Worm (Caenorhabditis elegans) whole organism, L4 larva: ENCODE results near the gene spo-11.

Experiments used
- D1046.2 ChIP-seq: fragments of 200-800 bp; sonication (Bioruptor generic); IDR thresholded peaks from 2 replicates; pipeline ENCODE4 v1.3.6; 2022; ENCODE audit warnings: missing genetic modification characterization, missing compliant biosample characterization
- T26A8.4 ChIP-seq: fragments of 200-800 bp; sonication (Bioruptor generic); IDR thresholded peaks from 2 replicates; pipeline ENCODE4 v1.3.6; 2022; ENCODE audit warnings: missing genetic modification characterization, missing compliant biosample characterization
- Y5F2A.4 ChIP-seq: fragments of 200-800 bp; sonication (Bioruptor generic); optimal IDR thresholded peaks from 2 replicates; lab custom pipeline; 2018; ENCODE audit warnings: mild to moderate bottlenecking, missing genetic modification characterization, missing compliant biosample characterization
- ZK546.5 ChIP-seq, 2 experiments: sonication (generic microtip); optimal IDR thresholded peaks; 2 replicates each; lab custom pipeline; 2017; ENCODE audit warnings: missing biosample characterization in 2 of 2, missing genetic modification characterization in 2 of 2
- arid-1 ChIP-seq: fragments of 200-800 bp; sonication (Bioruptor generic); conservative IDR thresholded peaks from 2 replicates; pipeline ENCODE4 v1.3.6; 2022; ENCODE audit warnings: missing genetic modification reagents, missing genetic modification characterization, missing compliant biosample characterization
- ceh-20 ChIP-seq: fragments of 200-800 bp; sonication (Bioruptor generic); IDR thresholded peaks from 2 replicates; pipeline ENCODE4 v1.3.6; 2022; ENCODE audit warnings: missing genetic modification reagents, missing genetic modification characterization, missing compliant biosample characterization
- ctbp-1 ChIP-seq: fragments of 200-800 bp; sonication (Bioruptor generic); IDR thresholded peaks from 2 replicates; pipeline ENCODE4 v1.3.6; 2022; ENCODE audit warnings: missing genetic modification reagents, missing genetic modification characterization, missing compliant biosample characterization
- daf-16 ChIP-seq, 3 experiments: sonication (generic microtip); optimal IDR thresholded peaks; 2 replicates each; lab custom pipeline; 2016 to 2017; ENCODE audit warnings: missing genetic modification characterization in 3 of 3, missing genetic modification reagents in 3 of 3, mild to moderate bottlenecking in 2 of 3, missing compliant biosample characterization in 2 of 3, missing biosample characterization in 1 of 3, moderate library complexity in 1 of 3
- daf-19 ChIP-seq: fragments of 200-800 bp; sonication (Bioruptor generic); conservative IDR thresholded peaks from 2 replicates; pipeline ENCODE4 v1.3.6; 2022; ENCODE audit warnings: missing genetic modification characterization, missing compliant biosample characterization
- dmd-6 ChIP-seq: fragments of 200-800 bp; sonication (Bioruptor generic); IDR thresholded peaks from 2 replicates; pipeline ENCODE4 v1.3.6; 2022; ENCODE audit warnings: missing genetic modification reagents, missing genetic modification characterization, missing compliant biosample characterization
- dpl-1 ChIP-seq: fragments of 150-350 bp; optimal IDR thresholded peaks from 2 replicates; lab custom pipeline; 2014; ENCODE audit warnings: missing biosample characterization, missing genetic modification reagents, missing genetic modification characterization
- dve-1 ChIP-seq: sonication (generic microtip); optimal IDR thresholded peaks from 2 replicates; lab custom pipeline; 2017; ENCODE audit warnings: antibody characterized with exemption, mild to moderate bottlenecking, missing genetic modification characterization, missing compliant biosample characterization; ENCODE audit not compliant: insufficient read depth
- fkh-10 ChIP-seq: fragments of 150-350 bp; optimal IDR thresholded peaks from 2 replicates; lab custom pipeline; 2014; ENCODE audit warnings: missing biosample characterization, missing genetic modification reagents, missing genetic modification characterization
- gei-8 ChIP-seq: fragments of 200-800 bp; sonication (Bioruptor generic); optimal IDR thresholded peaks from 2 replicates; lab custom pipeline; 2018; ENCODE audit warnings: mild to moderate bottlenecking, missing genetic modification characterization, missing compliant biosample characterization
- hif-1 ChIP-seq, 2 experiments: sonication (generic microtip); optimal IDR thresholded peaks; 2 replicates each; lab custom pipeline; 2016 to 2017; ENCODE audit warnings: missing compliant biosample characterization in 2 of 2, missing genetic modification characterization in 2 of 2, missing genetic modification reagents in 2 of 2, missing genotype in 2 of 2, mild to moderate bottlenecking in 1 of 2
- hlh-11 ChIP-seq: fragments of 200-800 bp; sonication (Bioruptor generic); optimal IDR thresholded peaks from 2 replicates; lab custom pipeline; 2018; ENCODE audit warnings: mild to moderate bottlenecking, missing genetic modification characterization, missing compliant biosample characterization
- hmg-1.1 ChIP-seq: fragments of 200-800 bp; sonication (Bioruptor generic); IDR thresholded peaks from 2 replicates; pipeline ENCODE4 v1.3.6; 2022; ENCODE audit warnings: missing genetic modification reagents, missing genetic modification characterization, missing compliant biosample characterization
- lin-1 ChIP-seq: fragments of 200-800 bp; sonication (Bioruptor generic); IDR thresholded peaks from 2 replicates; pipeline ENCODE4 v1.3.6; 2022; ENCODE audit warnings: missing genetic modification reagents, missing genetic modification characterization, missing compliant biosample characterization
- lin-39 ChIP-seq: fragments of 150-350 bp; optimal IDR thresholded peaks from 2 replicates; lab custom pipeline; 2014; ENCODE audit warnings: missing biosample characterization, missing genetic modification reagents, missing genetic modification characterization
- lsy-2 ChIP-seq, 2 experiments: fragments of 150-350 bp in 1 of 2; sonication (generic microtip) in 1 of 2; optimal IDR thresholded peaks; 2 replicates each; lab custom pipeline; 2014 to 2017; ENCODE audit warnings: missing biosample characterization in 2 of 2, missing genetic modification characterization in 2 of 2
- mep-1 ChIP-seq: fragments of 150-350 bp; sonication (generic microtip); optimal IDR thresholded peaks from 3 replicates; lab custom pipeline; 2014; ENCODE audit warnings: missing biosample characterization, missing genetic modification characterization
- mes-2 ChIP-seq: sonication (generic microtip); optimal IDR thresholded peaks from 2 replicates; lab custom pipeline; 2016; ENCODE audit warnings: missing genotype, mild to moderate bottlenecking, missing genetic modification characterization, missing compliant biosample characterization; ENCODE audit not compliant: poor library complexity, severe bottlenecking
- mxl-3 ChIP-seq: fragments of 200-800 bp; sonication (Bioruptor generic); optimal IDR thresholded peaks from 2 replicates; lab custom pipeline; 2018; ENCODE audit warnings: mild to moderate bottlenecking, missing genetic modification characterization, missing compliant biosample characterization
- nhr-10 ChIP-seq: fragments of 150-350 bp; optimal IDR thresholded peaks from 2 replicates; lab custom pipeline; 2014; ENCODE audit warnings: missing biosample characterization, missing genetic modification characterization
- nhr-11 ChIP-seq: fragments of 150-350 bp; optimal IDR thresholded peaks from 2 replicates; lab custom pipeline; 2014; ENCODE audit warnings: missing biosample characterization, missing genetic modification characterization
- nhr-28 ChIP-seq: fragments of 150-350 bp; optimal IDR thresholded peaks from 2 replicates; lab custom pipeline; 2014; ENCODE audit warnings: missing biosample characterization, missing genetic modification characterization
- nhr-42 ChIP-seq: fragments of 200-800 bp; sonication (Bioruptor generic); IDR thresholded peaks from 2 replicates; pipeline ENCODE4 v1.3.6; 2022; ENCODE audit warnings: missing genetic modification characterization, missing compliant biosample characterization
- nhr-48 ChIP-seq: sonication (generic microtip); optimal IDR thresholded peaks from 2 replicates; lab custom pipeline; 2016; ENCODE audit warnings: mild to moderate bottlenecking, missing genetic modification characterization, missing compliant biosample characterization
- nhr-6 ChIP-seq: fragments of 150-350 bp; optimal IDR thresholded peaks from 2 replicates; lab custom pipeline; 2014; ENCODE audit warnings: missing biosample characterization, missing genetic modification characterization
- nhr-77 ChIP-seq: fragments of 150-350 bp; optimal IDR thresholded peaks from 2 replicates; lab custom pipeline; 2014; ENCODE audit warnings: missing biosample characterization, missing genetic modification characterization
- pha-4 ChIP-seq, 2 experiments: fragments of 150-350 bp in 1 of 2; fragments of 200-800 bp in 1 of 2; sonication (Bioruptor generic) in 1 of 2; IDR thresholded peaks in 1 of 2; optimal IDR thresholded peaks in 1 of 2; 2 replicates each; pipeline versions ENCODE4 v1.3.6 to Lab custom; 2014 to 2022; ENCODE audit warnings: missing genetic modification characterization in 2 of 2, missing genetic modification reagents in 2 of 2, missing biosample characterization in 1 of 2, missing compliant biosample characterization in 1 of 2
- php-3 ChIP-seq: fragments of 200-800 bp; sonication (Bioruptor generic); IDR thresholded peaks from 2 replicates; pipeline ENCODE4 v1.3.6; 2022; ENCODE audit warnings: missing genetic modification reagents, missing genetic modification characterization, missing compliant biosample characterization
- pqm-1 ChIP-seq: sonication (generic microtip); optimal IDR thresholded peaks from 2 replicates; lab custom pipeline; 2017; ENCODE audit warnings: missing biosample characterization, missing genetic modification characterization
- rbr-2 ChIP-seq: sonication (generic microtip); optimal IDR thresholded peaks from 2 replicates; lab custom pipeline; 2016; ENCODE audit warnings: missing genotype, missing genetic modification characterization, missing compliant biosample characterization
- saeg-2 ChIP-seq: fragments of 200-800 bp; sonication (Bioruptor generic); IDR thresholded peaks from 2 replicates; pipeline ENCODE4 v1.3.6; 2022; ENCODE audit warnings: missing genetic modification reagents, missing genetic modification characterization, missing compliant biosample characterization
- set-16 ChIP-seq: fragments of 200-800 bp; sonication (Bioruptor generic); IDR thresholded peaks from 2 replicates; pipeline ENCODE4 v1.3.6; 2022; ENCODE audit warnings: missing genetic modification reagents, missing genetic modification characterization, missing compliant biosample characterization
- skn-1 ChIP-seq: fragments of 150-350 bp; optimal IDR thresholded peaks from 2 replicates; lab custom pipeline; 2014; ENCODE audit warnings: missing biosample characterization, missing genetic modification characterization
- tag-97 ChIP-seq: fragments of 200-800 bp; sonication (Bioruptor generic); IDR thresholded peaks from 2 replicates; pipeline ENCODE4 v1.3.6; 2022; ENCODE audit warnings: missing genetic modification characterization, missing compliant biosample characterization
- unc-62 ChIP-seq, 3 experiments: fragments of 150-350 bp in 1 of 3; sonication (generic microtip); optimal IDR thresholded peaks in 2 of 3; peaks in 1 of 3; 1 replicate in 1 of 3; 2 replicates in 2 of 3; lab custom pipeline; 2014 to 2017; ENCODE audit warnings: missing biosample characterization in 3 of 3, missing genetic modification characterization in 3 of 3, missing genetic modification reagents in 3 of 3, missing genotype in 1 of 3
- zag-1 ChIP-seq: fragments of 150-350 bp; optimal IDR thresholded peaks from 2 replicates; lab custom pipeline; 2014; ENCODE audit warnings: missing biosample characterization, missing genetic modification characterization
- zfp-2 ChIP-seq: sonication (generic microtip); optimal IDR thresholded peaks from 2 replicates; lab custom pipeline; 2016; ENCODE audit warnings: mild to moderate bottlenecking, missing genetic modification characterization, missing compliant biosample characterization
- zfp-3 ChIP-seq: fragments of 200-800 bp; sonication (Bioruptor generic); conservative IDR thresholded peaks from 2 replicates; pipeline ENCODE4 v1.3.6; 2022; ENCODE audit warnings: missing genetic modification reagents, missing genetic modification characterization, missing compliant biosample characterization
- zip-11 ChIP-seq: fragments of 200-800 bp; sonication (Bioruptor generic); IDR thresholded peaks from 2 replicates; pipeline ENCODE4 v1.3.6; 2022; ENCODE audit warnings: missing genetic modification characterization, missing compliant biosample characterization

Gene spo-11

ce11 chrIV:11130774-11131173 lies 6.1 kb upstream of the spo-11 start:
- TF ChIP-seq daf-16 (GFP tag; optimal IDR thresholded peaks at IDR 0.05; lab: Kevin White, UChicago) (no peak), daf-16 (tag; optimal IDR thresholded peaks at IDR 0.05; lab: Kevin White, UChicago) (peak; percentile 83), lsy-2 (tag; optimal IDR thresholded peaks at IDR 0.05; lab: Kevin White, UChicago) (peak in 1 of 2 experiments; percentile 12), dve-1 (tag; lab: Kevin White, UChicago) (peak; percentile 69), nhr-42 (GFP tag; lab: Robert Waterston, UW) (no peak), tag-97 (no peak), mep-1 (peak; percentile 47), nhr-28 (tag; lab: Kevin White, UChicago) (peak; percentile 20), lin-39 (tag; lab: Kevin White, UChicago) (no peak), nhr-77 (tag; lab: Kevin White, UChicago) (peak; percentile 32)

ce11 chrIV:11126028-11126427 lies 1.4 kb upstream of the spo-11 start:
- no peak for TF ChIP-seq php-3 (GFP tag; lab: Robert Waterston, UW)
- TF ChIP-seq unc-62 (GFP tag; optimal IDR thresholded peaks at IDR 0.05 in 1 of 2; lab: Kevin White, UChicago), result peak in 1 of 2 experiments; percentile 92
- TF ChIP-seq unc-62 (tag; optimal IDR thresholded peaks at IDR 0.05; lab: Kevin White, UChicago), result no peak
- no peak for TF ChIP-seq nhr-6
- no peak for TF ChIP-seq gei-8 (GFP tag; lab: Kevin White, UChicago)
- 0 out of 2 replicates have a peak, but pooled peaks have one; percentile 6 for TF ChIP-seq set-16 (GFP tag; lab: Robert Waterston, UW)
- no peak for TF ChIP-seq daf-19

- TF ChIP-seq nhr-11 (tag; lab: Kevin White, UChicago) (no peak), zfp-3 (no peak), tag-97 (no peak), lin-1 (GFP tag; lab: Robert Waterston, UW) (no peak), dpl-1 (no peak), hif-1 (tag; optimal IDR thresholded peaks at IDR 0.05; lab: Kevin White, UChicago) (no peak), lsy-2 (tag; optimal IDR thresholded peaks at IDR 0.05; lab: Kevin White, UChicago) (no peak), rbr-2 (tag; lab: Kevin White, UChicago) (no peak), set-16 (GFP tag; lab: Robert Waterston, UW) (no peak), zip-11 (GFP tag; lab: Robert Waterston, UW) (no peak), dmd-6 (GFP tag; lab: Robert Waterston, UW) (no peak), pqm-1 (tag; lab: Kevin White, UChicago) (no peak)
Observed at ce11 chrIV:11126004-11126027, 1.2 kb upstream of the spo-11 start, which contains the start of gene swsn-4. TSS of gene swsn-4 (plus strand) at chrIV:11126024.

- TF ChIP-seq dpl-1, result peak; percentile 73
- no peak for TF ChIP-seq ctbp-1 (GFP tag; lab: Robert Waterston, UW)
- no peak for TF ChIP-seq skn-1 (tag; lab: Kevin White, UChicago)
- TF ChIP-seq lin-39 (tag; lab: Kevin White, UChicago), result no peak
- no peak for TF ChIP-seq mep-1
- no peak for TF ChIP-seq zfp-2
- TF ChIP-seq nhr-28 (tag; lab: Kevin White, UChicago), result peak; percentile 15
- TF ChIP-seq unc-62 (GFP tag; optimal IDR thresholded peaks at IDR 0.05 in 1 of 2; lab: Kevin White, UChicago), result peak in 1 of 2 experiments; percentile 33
- no peak for TF ChIP-seq unc-62 (tag; optimal IDR thresholded peaks at IDR 0.05; lab: Kevin White, UChicago)
Observed at ce11 chrIV:11125604-11126003, 942 bp upstream of the spo-11 start.

ce11 chrIV:11125200-11125599 lies 538 bp upstream of the spo-11 start:
- TF ChIP-seq ceh-20 (no peak), mxl-3 (GFP tag; lab: Kevin White, UChicago) (peak; percentile 32), hmg-1.1 (GFP tag; lab: Robert Waterston, UW) (peak; percentile 67), arid-1 (no peak), hlh-11 (peak; percentile 39), pha-4 (GFP tag; IDR thresholded peaks at IDR 0.05; lab: Robert Waterston, UW) (no peak), pha-4 (tag; optimal IDR thresholded peaks at IDR 0.05; lab: Kevin White, UChicago) (no peak), fkh-10 (GFP tag; lab: Kevin White, UChicago) (no peak), zag-1 (no peak), T26A8.4 (GFP tag; lab: Robert Waterston, UW) (no peak), daf-16 (GFP tag; optimal IDR thresholded peaks at IDR 0.05; lab: Kevin White, UChicago) (no peak), daf-16 (tag; optimal IDR thresholded peaks at IDR 0.05; lab: Kevin White, UChicago) (peak; percentile 16), tag-97 (no peak), saeg-2 (GFP tag; lab: Robert Waterston, UW) (no peak), nhr-10 (tag; lab: Kevin White, UChicago) (no peak), D1046.2 (GFP tag; lab: Robert Waterston, UW) (no peak), rbr-2 (tag; lab: Kevin White, UChicago) (peak; percentile 12), mes-2 (tag; lab: Kevin White, UChicago) (peak; percentile 66), nhr-48 (tag; lab: Kevin White, UChicago) (no peak), zip-11 (GFP tag; lab: Robert Waterston, UW) (no peak), ZK546.5 (tag; optimal IDR thresholded peaks at IDR 0.05; lab: Kevin White, UChicago) (no peak), Y5F2A.4 (GFP tag; lab: Kevin White, UChicago) (no peak), nhr-28 (tag; lab: Kevin White, UChicago) (no peak)
